Fruit fly (Drosophila melanogaster) S2 (cell line): Measurements from ENCODE around the gene CG14265.

ENCODE experiments used
- CG8478 ChIP-seq: fragments of >200 bp; optimal IDR thresholded peaks from 2 replicates; lab custom pipeline; 2018
- CTCF ChIP-seq, 2 experiments: fragments of >200 bp; optimal IDR thresholded peaks; 2 replicates each; lab custom pipeline; 2018

- TF ChIP-seq CTCF (optimal IDR thresholded peaks at IDR 0.05; lab: Kevin White, UChicago) (no peak), CG8478 (lab: Kevin White, UChicago) (no peak)
These were observed 37.1 kb upstream of the CG14265 start for dm6 chrX:3273557-3273956.
